Worm (Caenorhabditis elegans): ENCODE results near the gene abts-3.

abts-3 gene

DNA sequence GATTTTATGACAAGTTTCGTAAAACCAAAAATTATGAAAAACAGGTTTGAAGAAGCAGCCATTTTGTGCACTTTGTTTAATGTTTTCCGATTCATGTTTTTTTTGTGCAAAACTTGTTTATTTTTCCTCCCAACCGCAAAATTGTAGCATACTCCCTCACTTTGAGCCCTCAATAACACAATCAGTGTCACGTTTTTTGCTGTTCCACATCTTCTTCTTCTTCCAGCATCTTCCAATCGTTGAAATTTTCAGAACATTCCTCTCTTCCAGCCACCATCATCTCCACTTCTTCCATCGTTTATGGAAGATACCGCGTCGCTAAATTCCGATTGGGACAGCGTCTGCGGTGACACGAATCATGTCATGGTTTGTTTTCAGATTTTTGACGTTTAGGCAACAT, at the start of gene abts-3:
Gene abts-3, plus strand, starts transcription at position 301 of the 400 bp plus-strand sequence.
- TF ChIP-seq him-1 (tag; optimal IDR thresholded peaks at IDR 0.05), result no peak
- TF ChIP-seq dao-5 (tag; optimal IDR thresholded peaks at IDR 0.05), result no peak
- no peak for TF ChIP-seq W03F9.2 (tag; optimal IDR thresholded peaks at IDR 0.05)

DNA sequence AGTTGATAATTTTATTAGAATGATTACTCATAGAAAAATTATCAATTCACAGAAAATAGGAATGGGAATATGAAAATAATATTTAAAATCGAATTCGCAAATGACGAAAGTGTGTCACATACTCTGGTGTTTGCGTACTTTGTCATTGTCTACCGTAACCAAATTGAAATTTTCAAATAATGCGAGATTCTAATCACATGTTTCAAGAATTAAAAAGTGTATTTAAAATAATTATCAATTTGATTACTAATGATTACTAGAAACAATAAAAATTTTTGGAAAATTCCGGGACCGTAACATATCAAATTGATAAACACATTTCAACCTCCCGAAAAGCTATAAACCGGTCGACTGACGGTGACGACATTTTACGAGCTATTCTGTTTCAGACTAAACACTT, 41.3 kb upstream of the abts-3 start, which contains the start of the genes fbf-2 and nspg-3:
Gene fbf-2, minus strand, starts transcription at position 101 of the 400 bp plus-strand sequence.
Gene nspg-3, plus strand, starts transcription at position 388 of the 400 bp plus-strand sequence.
- TF ChIP-seq W03F9.2 (tag; optimal IDR thresholded peaks at IDR 0.05), result no peak
- TF ChIP-seq dao-5 (tag; optimal IDR thresholded peaks at IDR 0.05), result no peak
- no peak for TF ChIP-seq him-1 (tag; optimal IDR thresholded peaks at IDR 0.05)

DNA sequence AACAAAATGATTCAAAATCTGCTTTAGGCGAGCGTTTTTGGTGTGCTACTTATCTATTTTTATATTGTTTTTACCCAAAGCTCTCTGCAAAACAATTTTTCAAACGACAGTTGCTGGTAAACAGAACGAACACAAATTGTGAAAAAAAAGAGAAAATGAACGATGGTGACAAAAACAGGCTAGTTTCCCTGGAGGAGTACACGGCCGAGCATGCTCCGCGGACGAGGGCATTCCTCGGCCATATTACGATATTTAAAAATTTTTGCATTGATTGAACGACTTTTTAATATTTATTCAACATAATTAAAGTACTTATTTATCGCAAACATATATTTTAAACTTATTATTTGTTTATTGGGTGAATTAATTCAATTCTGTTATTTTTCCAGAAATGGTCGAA, 35.3 kb upstream of the abts-3 start, which contains the start of the genes tpp-2 and rbbp-5:
Gene tpp-2, minus strand, starts transcription at position 157 of the 400 bp plus-strand sequence.
Gene rbbp-5, plus strand, starts transcription at position 390 of the 400 bp plus-strand sequence.
- TF ChIP-seq W03F9.2 (tag; optimal IDR thresholded peaks at IDR 0.05) (no peak), dao-5 (tag; optimal IDR thresholded peaks at IDR 0.05) (no peak), him-1 (tag; optimal IDR thresholded peaks at IDR 0.05) (no peak)

DNA sequence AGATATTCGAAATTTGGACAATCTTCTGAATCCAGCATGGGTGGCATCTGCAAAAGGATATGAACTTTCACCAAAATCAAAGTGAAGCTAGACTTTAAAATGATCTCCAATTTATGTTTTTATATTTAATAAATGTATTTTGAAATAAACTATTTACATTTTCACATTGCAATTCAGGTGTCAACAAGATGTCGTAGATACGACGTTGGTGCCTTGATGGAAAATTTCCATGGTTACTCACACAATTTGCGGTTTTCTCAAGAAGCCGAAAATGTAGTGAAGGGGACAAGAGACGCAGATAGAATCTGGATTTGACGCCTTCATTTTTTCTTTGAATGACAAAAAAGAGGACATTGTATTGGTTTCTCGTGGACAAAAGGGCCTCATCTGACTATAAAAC, 33.2 kb upstream of the abts-3 start, which contains the start of gene rgs-3:
Gene rgs-3, plus strand, starts transcription at position 301 of the 400 bp plus-strand sequence.
- no peak for TF ChIP-seq W03F9.2 (tag; optimal IDR thresholded peaks at IDR 0.05)
- TF ChIP-seq dao-5 (tag; optimal IDR thresholded peaks at IDR 0.05), result no peak
- no peak for TF ChIP-seq him-1 (tag; optimal IDR thresholded peaks at IDR 0.05)

DNA sequence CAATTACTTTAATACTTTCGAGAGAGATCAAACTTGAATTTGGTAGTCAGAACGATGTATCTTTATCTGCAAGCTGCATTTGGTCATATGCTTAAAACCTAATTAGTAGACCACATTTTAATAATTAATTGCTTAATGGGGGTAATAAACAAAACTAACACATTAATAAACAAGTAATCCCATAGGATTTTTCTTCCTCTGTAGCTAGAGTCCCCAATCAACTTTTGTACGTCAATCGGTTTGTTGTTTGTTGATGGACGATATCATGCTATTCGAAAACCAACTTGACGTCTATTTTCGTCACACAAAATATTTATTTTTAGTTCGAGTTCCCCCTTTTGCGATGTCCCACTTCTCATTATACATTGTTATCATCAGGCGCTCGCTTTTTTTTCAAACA, 31.2 kb upstream of the abts-3 start:
- TF ChIP-seq W03F9.2 (tag; optimal IDR thresholded peaks at IDR 0.05), result no peak

DNA sequence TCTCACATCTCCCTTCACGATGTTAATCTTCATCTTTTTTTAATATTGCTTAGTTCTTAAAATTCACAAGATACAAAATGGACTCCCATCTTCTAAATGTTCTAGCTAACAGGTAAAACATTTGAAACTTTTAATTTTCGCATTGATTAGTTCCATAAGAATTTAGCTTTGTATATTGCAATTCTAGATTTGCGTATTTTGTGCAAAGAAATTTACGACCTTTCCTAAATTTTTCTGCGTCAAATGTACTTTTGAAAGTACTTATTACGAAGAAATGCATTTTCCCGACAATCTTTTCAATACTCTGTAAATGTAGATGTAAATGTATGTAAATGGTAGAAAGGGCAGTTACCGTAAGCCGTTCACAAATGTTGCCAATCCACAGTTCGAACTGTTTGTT, 28.7 kb upstream of the abts-3 start:
- TF ChIP-seq W03F9.2 (tag; optimal IDR thresholded peaks at IDR 0.05) (no peak), dao-5 (tag; optimal IDR thresholded peaks at IDR 0.05) (no peak), him-1 (tag; optimal IDR thresholded peaks at IDR 0.05) (no peak)

DNA sequence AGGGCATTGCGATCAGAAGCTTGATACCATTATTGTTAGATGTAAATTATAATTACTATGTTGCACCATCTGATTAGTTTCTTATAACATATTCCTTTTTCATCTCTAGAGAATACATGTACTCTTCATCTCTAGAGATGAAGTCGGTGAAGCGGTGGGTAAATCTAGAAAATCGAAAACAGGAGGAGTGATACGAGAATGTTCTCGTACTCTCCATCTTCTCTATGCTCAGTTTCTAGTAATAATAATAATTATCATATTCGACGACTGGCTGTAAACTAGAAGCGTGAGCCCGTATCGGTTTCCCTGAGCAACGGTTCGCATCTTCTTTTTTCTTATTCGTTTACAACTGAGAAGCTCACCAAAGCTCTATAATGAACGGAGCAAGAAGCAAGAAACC, 24.9 kb upstream of the abts-3 start:
- TF ChIP-seq dao-5 (tag; optimal IDR thresholded peaks at IDR 0.05) (no peak), him-1 (tag; optimal IDR thresholded peaks at IDR 0.05) (no peak), W03F9.2 (tag; optimal IDR thresholded peaks at IDR 0.05) (no peak)

DNA sequence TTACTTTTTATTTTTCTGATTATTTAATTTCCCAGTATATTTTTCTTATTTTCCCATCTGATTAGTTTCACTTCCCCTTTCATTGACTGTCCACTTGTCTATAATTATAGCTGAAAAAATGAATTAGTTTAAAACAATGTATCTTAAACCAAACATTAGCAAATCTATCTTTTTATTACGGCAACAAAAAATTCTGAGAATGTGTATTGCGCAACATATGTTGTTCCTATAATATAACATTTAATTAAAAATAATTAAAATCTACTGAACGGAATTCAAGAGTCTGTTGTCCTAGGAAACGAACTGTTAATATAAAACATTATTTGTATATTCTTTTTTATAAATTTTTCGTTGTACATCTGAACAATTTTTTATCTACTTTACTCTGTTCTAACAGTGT, 22.7 kb upstream of the abts-3 start:
- TF ChIP-seq dao-5 (tag; optimal IDR thresholded peaks at IDR 0.05), result no peak
- no peak for TF ChIP-seq W03F9.2 (tag; optimal IDR thresholded peaks at IDR 0.05)
- no peak for TF ChIP-seq him-1 (tag; optimal IDR thresholded peaks at IDR 0.05)

DNA sequence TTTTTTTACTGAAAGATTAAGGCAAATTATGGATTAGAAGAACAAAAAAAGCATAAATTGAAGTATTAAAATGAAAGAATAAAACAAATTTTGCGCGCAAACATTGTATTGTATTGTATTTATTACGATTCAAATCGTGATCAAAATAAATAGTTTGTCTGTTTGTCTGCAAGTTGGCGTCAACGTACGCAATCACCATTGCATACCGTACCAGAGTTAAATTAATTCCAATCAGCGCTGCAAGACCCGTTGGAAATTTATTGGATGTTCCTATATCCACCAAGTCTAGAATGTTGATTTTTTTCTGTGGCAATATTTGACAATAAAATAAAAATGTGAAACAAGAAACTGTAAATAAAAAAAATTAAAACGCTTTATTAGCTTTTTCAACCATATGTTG, 19.5 kb upstream of the abts-3 start, which contains the start of gene heri-1:
Gene heri-1, minus strand, starts transcription at position 8 of the 400 bp plus-strand sequence.
- TF ChIP-seq dao-5 (tag; optimal IDR thresholded peaks at IDR 0.05) (no peak), him-1 (tag; optimal IDR thresholded peaks at IDR 0.05) (no peak), W03F9.2 (tag; optimal IDR thresholded peaks at IDR 0.05) (no peak)

DNA sequence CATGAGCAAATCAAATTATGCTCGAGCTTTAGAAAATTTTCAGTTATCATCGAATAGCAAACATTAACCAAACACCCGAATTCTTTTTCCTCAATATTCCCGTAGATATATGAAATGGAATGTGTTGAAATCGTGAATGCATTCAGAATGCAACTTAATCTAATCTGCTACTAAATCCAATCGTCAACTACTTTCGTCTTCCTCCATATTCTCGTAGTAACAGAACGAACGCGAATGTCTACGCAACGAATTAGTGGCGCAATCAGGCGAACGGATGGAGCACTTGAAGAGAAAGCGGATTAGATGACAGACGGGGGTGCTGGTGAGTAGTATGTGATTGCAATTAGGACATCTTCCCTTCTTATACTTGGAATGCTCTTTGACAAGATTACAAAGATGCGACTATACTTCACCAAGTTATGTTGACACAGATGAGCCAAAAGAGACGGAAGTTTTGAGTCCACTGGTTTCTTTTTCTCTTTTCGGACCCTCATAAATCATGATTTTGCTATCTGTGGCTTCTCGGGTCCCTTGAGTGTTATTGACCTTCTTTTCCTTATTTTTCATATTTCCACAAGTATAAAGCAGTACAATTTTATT, 18.8 kb upstream of the abts-3 start:
- no peak for TF ChIP-seq him-1 (tag; optimal IDR thresholded peaks at IDR 0.05)
- no peak for TF ChIP-seq W03F9.2 (tag; optimal IDR thresholded peaks at IDR 0.05)
- no peak for TF ChIP-seq dao-5 (tag; optimal IDR thresholded peaks at IDR 0.05)

DNA sequence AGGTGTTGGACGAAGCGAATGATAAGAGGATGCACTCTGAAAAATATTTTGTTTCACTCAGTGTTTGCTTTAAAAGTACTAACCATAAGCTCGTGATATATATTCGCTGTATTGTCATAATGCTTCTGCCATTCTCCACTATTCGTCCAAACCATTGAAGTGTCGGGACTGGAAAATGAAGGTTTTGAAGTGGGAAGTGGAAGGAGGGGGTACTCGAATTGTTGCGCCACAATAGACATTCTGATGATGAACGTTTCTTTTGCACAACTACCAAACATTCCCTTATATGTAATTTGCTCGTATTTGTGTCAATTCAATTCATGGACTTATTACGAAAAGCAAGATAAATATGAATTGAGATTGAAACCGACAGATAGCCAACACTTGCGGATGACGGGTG, 17.4 kb upstream of the abts-3 start:
- TF ChIP-seq him-1 (tag; optimal IDR thresholded peaks at IDR 0.05) (no peak), dao-5 (tag; optimal IDR thresholded peaks at IDR 0.05) (no peak)

DNA sequence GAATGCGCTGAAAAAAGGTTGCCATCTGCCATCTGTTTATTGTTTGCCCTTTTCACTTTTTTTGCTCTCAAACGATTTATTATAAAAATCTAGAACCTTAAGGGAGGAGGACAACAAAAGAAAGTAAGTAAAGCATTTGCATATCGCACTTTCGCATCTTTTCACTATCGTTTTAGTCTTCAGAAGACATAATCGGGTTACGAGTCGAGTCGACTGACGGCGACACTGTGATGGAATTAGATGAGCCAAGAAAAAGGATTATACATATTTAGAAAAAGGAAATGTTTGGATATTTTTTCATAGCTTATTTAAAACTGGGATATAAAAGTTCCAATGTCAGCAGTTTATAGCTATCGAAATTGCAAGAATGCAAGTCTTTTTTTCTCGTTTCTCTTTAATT, 16.0 kb upstream of the abts-3 start:
- TF ChIP-seq W03F9.2 (tag; optimal IDR thresholded peaks at IDR 0.05) (no peak), him-1 (tag; optimal IDR thresholded peaks at IDR 0.05) (no peak), dao-5 (tag; optimal IDR thresholded peaks at IDR 0.05) (no peak)

DNA sequence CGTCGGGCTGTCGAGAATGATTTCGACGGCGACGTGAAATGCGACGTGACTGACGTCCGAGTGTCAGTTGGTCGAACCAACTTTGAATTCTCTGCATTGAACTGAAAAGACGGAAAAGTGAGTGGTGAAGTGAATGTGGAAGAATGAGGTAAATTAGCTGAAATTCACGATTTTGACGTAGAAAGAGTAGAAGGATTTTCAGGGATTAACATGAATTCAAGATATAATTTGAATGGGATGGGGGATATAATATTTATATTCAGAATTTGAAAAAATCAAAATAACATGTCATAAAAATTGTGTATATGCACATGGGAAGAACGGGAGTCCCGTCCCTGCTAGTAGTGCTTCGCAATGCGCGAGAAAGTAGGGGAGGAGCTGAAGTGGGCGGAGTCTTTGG, 14.5 kb upstream of the abts-3 start, which contains the start of gene C29H12.6:
Gene C29H12.6, minus strand, starts transcription at position 101 of the 400 bp plus-strand sequence.
- TF ChIP-seq W03F9.2 (tag; optimal IDR thresholded peaks at IDR 0.05), result no peak
- no peak for TF ChIP-seq him-1 (tag; optimal IDR thresholded peaks at IDR 0.05)
- TF ChIP-seq dao-5 (tag; optimal IDR thresholded peaks at IDR 0.05), result no peak

DNA sequence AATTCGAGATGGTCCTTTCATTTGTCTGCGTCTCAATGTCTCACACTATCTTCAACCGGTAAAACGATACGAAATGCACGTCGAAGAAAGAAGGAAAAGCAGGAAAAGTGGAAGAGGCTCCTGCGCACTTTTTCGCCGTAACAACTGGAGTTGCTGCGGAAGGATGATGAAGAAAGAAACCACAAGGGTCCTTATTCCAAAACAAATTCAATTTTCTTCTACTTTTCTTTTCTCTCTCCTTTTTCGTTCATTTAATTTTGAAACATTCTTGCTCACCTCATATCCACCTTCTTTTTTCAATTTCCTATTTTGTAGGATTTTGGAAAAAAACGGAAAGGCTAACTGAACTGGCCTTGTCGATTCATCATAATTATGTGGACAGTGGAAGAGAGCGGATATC, 12.1 kb upstream of the abts-3 start:
- no peak for TF ChIP-seq W03F9.2 (tag; optimal IDR thresholded peaks at IDR 0.05)
- no peak for TF ChIP-seq dao-5 (tag; optimal IDR thresholded peaks at IDR 0.05)
- TF ChIP-seq him-1 (tag; optimal IDR thresholded peaks at IDR 0.05), result no peak
